Worm (Caenorhabditis elegans) whole organism, L4 larva: ENCODE measurements around the gene R02E12.12.

Experiments
- D1046.2 ChIP-seq: fragments of 200-800 bp; sonication (Bioruptor generic); IDR thresholded peaks from 2 replicates; pipeline ENCODE4 v1.3.6; 2022; ENCODE audit warnings: missing genetic modification characterization, missing compliant biosample characterization
- F37D6.2 ChIP-seq: sonication (generic microtip); optimal IDR thresholded peaks from 2 replicates; lab custom pipeline; 2016; ENCODE audit warnings: mild to moderate bottlenecking, missing genetic modification characterization, missing compliant biosample characterization
- F44E2.7 ChIP-seq: fragments of 200-800 bp; sonication (Bioruptor generic); IDR thresholded peaks from 2 replicates; pipeline ENCODE4 v2.1.2; 2022; ENCODE audit warnings: missing genetic modification characterization, missing compliant biosample characterization
- R02D3.7 ChIP-seq: fragments of 150-350 bp; sonication (generic microtip); optimal IDR thresholded peaks from 3 replicates; lab custom pipeline; 2014; ENCODE audit warnings: missing biosample characterization, missing genetic modification characterization
- T20F7.1 ChIP-seq: fragments of 200-800 bp; sonication (Bioruptor generic); optimal IDR thresholded peaks from 2 replicates; lab custom pipeline; 2018; ENCODE audit warnings: mild to moderate bottlenecking, missing genetic modification characterization, missing compliant biosample characterization
- T26A8.4 ChIP-seq: fragments of 200-800 bp; sonication (Bioruptor generic); IDR thresholded peaks from 2 replicates; pipeline ENCODE4 v1.3.6; 2022; ENCODE audit warnings: missing genetic modification characterization, missing compliant biosample characterization
- Y75B8A.6 ChIP-seq: fragments of 200-800 bp; sonication (Bioruptor generic); IDR thresholded peaks from 2 replicates; pipeline ENCODE4 v1.3.6; 2022; ENCODE audit warnings: missing genetic modification reagents, missing genetic modification characterization, missing compliant biosample characterization
- arid-1 ChIP-seq: fragments of 200-800 bp; sonication (Bioruptor generic); conservative IDR thresholded peaks from 2 replicates; pipeline ENCODE4 v1.3.6; 2022; ENCODE audit warnings: missing genetic modification reagents, missing genetic modification characterization, missing compliant biosample characterization
- ceh-28 ChIP-seq: fragments of 150-350 bp; optimal IDR thresholded peaks from 2 replicates; lab custom pipeline; 2014; ENCODE audit warnings: missing biosample characterization, missing genetic modification reagents, missing genetic modification characterization
- ceh-62 ChIP-seq: sonication (generic microtip); optimal IDR thresholded peaks from 2 replicates; lab custom pipeline; 2017; ENCODE audit warnings: missing biosample characterization, missing genetic modification characterization
- ces-1 ChIP-seq: fragments of 150-350 bp; sonication (generic microtip); optimal IDR thresholded peaks from 4 replicates; lab custom pipeline; 2014; ENCODE audit warnings: missing biosample characterization, missing genetic modification reagents, missing genetic modification characterization
- cey-2 ChIP-seq: sonication (generic microtip); optimal IDR thresholded peaks from 3 replicates; lab custom pipeline; 2017; ENCODE audit warnings: missing genetic modification characterization, mild to moderate bottlenecking, missing compliant biosample characterization, antibody characterized with exemption, borderline replicate concordance; ENCODE audit not compliant: insufficient read depth
- ctbp-1 ChIP-seq: fragments of 200-800 bp; sonication (Bioruptor generic); IDR thresholded peaks from 2 replicates; pipeline ENCODE4 v1.3.6; 2022; ENCODE audit warnings: missing genetic modification reagents, missing genetic modification characterization, missing compliant biosample characterization
- dve-1 ChIP-seq: sonication (generic microtip); optimal IDR thresholded peaks from 2 replicates; lab custom pipeline; 2017; ENCODE audit warnings: antibody characterized with exemption, mild to moderate bottlenecking, missing genetic modification characterization, missing compliant biosample characterization; ENCODE audit not compliant: insufficient read depth
- egl-43 ChIP-seq: fragments of 200-800 bp; sonication (Bioruptor generic); IDR thresholded peaks from 2 replicates; pipeline ENCODE4 v1.3.6; 2022; ENCODE audit warnings: missing genetic modification reagents, missing genetic modification characterization, missing compliant biosample characterization
- fkh-10 ChIP-seq: fragments of 150-350 bp; optimal IDR thresholded peaks from 2 replicates; lab custom pipeline; 2014; ENCODE audit warnings: missing biosample characterization, missing genetic modification reagents, missing genetic modification characterization
- gei-8 ChIP-seq: fragments of 200-800 bp; sonication (Bioruptor generic); optimal IDR thresholded peaks from 2 replicates; lab custom pipeline; 2018; ENCODE audit warnings: mild to moderate bottlenecking, missing genetic modification characterization, missing compliant biosample characterization
- hmg-1.1 ChIP-seq: fragments of 200-800 bp; sonication (Bioruptor generic); IDR thresholded peaks from 2 replicates; pipeline ENCODE4 v1.3.6; 2022; ENCODE audit warnings: missing genetic modification reagents, missing genetic modification characterization, missing compliant biosample characterization
- jun-1 ChIP-seq: fragments of 150-350 bp; optimal IDR thresholded peaks from 2 replicates; lab custom pipeline; 2014; ENCODE audit warnings: missing biosample characterization, missing genetic modification reagents, missing genetic modification characterization
- lin-1 ChIP-seq: fragments of 200-800 bp; sonication (Bioruptor generic); IDR thresholded peaks from 2 replicates; pipeline ENCODE4 v1.3.6; 2022; ENCODE audit warnings: missing genetic modification reagents, missing genetic modification characterization, missing compliant biosample characterization
- lin-13 ChIP-seq: fragments of 150-350 bp; optimal IDR thresholded peaks from 2 replicates; lab custom pipeline; 2014; ENCODE audit warnings: missing biosample characterization, missing genetic modification reagents, missing genetic modification characterization
- lin-15B ChIP-seq: fragments of 150-350 bp; sonication (generic microtip); optimal IDR thresholded peaks from 3 replicates; lab custom pipeline; 2014; ENCODE audit warnings: missing biosample characterization, missing genetic modification characterization
- lir-3 ChIP-seq: sonication (generic microtip); optimal IDR thresholded peaks from 2 replicates; lab custom pipeline; 2016; ENCODE audit warnings: mild to moderate bottlenecking, missing genetic modification characterization, missing compliant biosample characterization
- madf-5 ChIP-seq, 2 experiments: fragments of 200-800 bp; sonication (Bioruptor generic); IDR thresholded peaks; 2 replicates each; pipeline ENCODE4 v1.3.6; 2022; ENCODE audit warnings: missing compliant biosample characterization in 2 of 2, missing genetic modification characterization in 2 of 2
- madf-9 ChIP-seq: fragments of 200-800 bp; sonication (Bioruptor generic); conservative IDR thresholded peaks from 2 replicates; pipeline ENCODE4 v1.3.6; 2022; ENCODE audit warnings: missing genetic modification reagents, missing genetic modification characterization, missing compliant biosample characterization
- mdt-29 ChIP-seq: fragments of 200-800 bp; sonication (Bioruptor generic); IDR thresholded peaks from 2 replicates; pipeline ENCODE4 v1.3.6; 2022; ENCODE audit warnings: missing genetic modification reagents, missing genetic modification characterization, missing compliant biosample characterization
- mes-2 ChIP-seq: sonication (generic microtip); optimal IDR thresholded peaks from 2 replicates; lab custom pipeline; 2016; ENCODE audit warnings: missing genotype, mild to moderate bottlenecking, missing genetic modification characterization, missing compliant biosample characterization; ENCODE audit not compliant: poor library complexity, severe bottlenecking
- mxl-2 ChIP-seq: fragments of 200-800 bp; sonication (Bioruptor generic); conservative IDR thresholded peaks from 2 replicates; pipeline ENCODE4 v1.3.6; 2022; ENCODE audit warnings: missing genetic modification reagents, missing genetic modification characterization, missing compliant biosample characterization
- nhr-10 ChIP-seq: fragments of 150-350 bp; optimal IDR thresholded peaks from 2 replicates; lab custom pipeline; 2014; ENCODE audit warnings: missing biosample characterization, missing genetic modification characterization
- nhr-25 ChIP-seq: sonication (generic microtip); optimal IDR thresholded peaks from 2 replicates; lab custom pipeline; 2017; ENCODE audit warnings: missing genetic modification characterization, mild to moderate bottlenecking, missing compliant biosample characterization, antibody characterized with exemption, moderate library complexity, borderline replicate concordance; ENCODE audit not compliant: insufficient read depth
- nhr-28 ChIP-seq: fragments of 150-350 bp; optimal IDR thresholded peaks from 2 replicates; lab custom pipeline; 2014; ENCODE audit warnings: missing biosample characterization, missing genetic modification characterization
- nhr-6 ChIP-seq: fragments of 150-350 bp; optimal IDR thresholded peaks from 2 replicates; lab custom pipeline; 2014; ENCODE audit warnings: missing biosample characterization, missing genetic modification characterization
- nhr-76 ChIP-seq: fragments of 150-350 bp; optimal IDR thresholded peaks from 2 replicates; lab custom pipeline; 2014; ENCODE audit warnings: missing biosample characterization, missing genetic modification characterization
- nhr-77 ChIP-seq: fragments of 150-350 bp; optimal IDR thresholded peaks from 2 replicates; lab custom pipeline; 2014; ENCODE audit warnings: missing biosample characterization, missing genetic modification characterization
- pha-4 ChIP-seq, 2 experiments: fragments of 150-350 bp in 1 of 2; fragments of 200-800 bp in 1 of 2; sonication (Bioruptor generic) in 1 of 2; IDR thresholded peaks in 1 of 2; optimal IDR thresholded peaks in 1 of 2; 2 replicates each; pipeline versions ENCODE4 v1.3.6 to Lab custom; 2014 to 2022; ENCODE audit warnings: missing genetic modification characterization in 2 of 2, missing genetic modification reagents in 2 of 2, missing biosample characterization in 1 of 2, missing compliant biosample characterization in 1 of 2
- php-3 ChIP-seq: fragments of 200-800 bp; sonication (Bioruptor generic); IDR thresholded peaks from 2 replicates; pipeline ENCODE4 v1.3.6; 2022; ENCODE audit warnings: missing genetic modification reagents, missing genetic modification characterization, missing compliant biosample characterization
- pqm-1 ChIP-seq: sonication (generic microtip); optimal IDR thresholded peaks from 2 replicates; lab custom pipeline; 2017; ENCODE audit warnings: missing biosample characterization, missing genetic modification characterization
- spr-1 ChIP-seq: sonication (generic microtip); optimal IDR thresholded peaks from 2 replicates; lab custom pipeline; 2016; ENCODE audit warnings: mild to moderate bottlenecking, missing genetic modification characterization, missing compliant biosample characterization
- spr-3 ChIP-seq: fragments of 200-800 bp; sonication (Bioruptor generic); optimal IDR thresholded peaks from 2 replicates; lab custom pipeline; 2018; ENCODE audit warnings: mild to moderate bottlenecking, missing genetic modification characterization, missing compliant biosample characterization
- tra-1 ChIP-seq: fragments of 200-800 bp; sonication (Bioruptor generic); IDR thresholded peaks from 2 replicates; pipeline ENCODE4 v1.3.6; 2022; ENCODE audit warnings: missing genetic modification reagents, missing genetic modification characterization, missing compliant biosample characterization
- vab-7 ChIP-seq: fragments of 200-800 bp; sonication (Bioruptor generic); IDR thresholded peaks from 2 replicates; pipeline ENCODE4 v1.3.6; 2022; ENCODE audit warnings: missing genetic modification reagents, missing genetic modification characterization, missing compliant biosample characterization
- zfp-2 ChIP-seq: sonication (generic microtip); optimal IDR thresholded peaks from 2 replicates; lab custom pipeline; 2016; ENCODE audit warnings: mild to moderate bottlenecking, missing genetic modification characterization, missing compliant biosample characterization
- zip-11 ChIP-seq: fragments of 200-800 bp; sonication (Bioruptor generic); IDR thresholded peaks from 2 replicates; pipeline ENCODE4 v1.3.6; 2022; ENCODE audit warnings: missing genetic modification characterization, missing compliant biosample characterization
- ztf-11 ChIP-seq: fragments of 150-350 bp; optimal IDR thresholded peaks from 2 replicates; lab custom pipeline; 2014; ENCODE audit warnings: missing biosample characterization, missing genetic modification characterization

The R02E12.12 gene

ce11 chrX:3969353-3969752 is 34.0 kb upstream of the R02E12.12 start (continued):
- TF ChIP-seq mdt-29 (GFP tag; lab: Robert Waterston, UW) (peak; percentile 18; the same call in 1 of the 2 replicates), madf-5 (GFP tag; IDR thresholded peaks at IDR 0.05; lab: Robert Waterston, UW) (peak; percentile 66 to 71; a peak in 1 of 4 replicates), ces-1 (GFP tag; lab: Kevin White, UChicago) (no peak), lir-3 (tag; lab: Kevin White, UChicago) (no peak), arid-1 (GFP tag; lab: Robert Waterston, UW) (peak; percentile 59; the same call in 1 of the 2 replicates), ztf-11 (no peak), php-3 (GFP tag; lab: Robert Waterston, UW) (peak; percentile 61), pha-4 (GFP tag; IDR thresholded peaks at IDR 0.05; lab: Robert Waterston, UW) (peak; percentile 84), pha-4 (tag; optimal IDR thresholded peaks at IDR 0.05; lab: Kevin White, UChicago) (no peak), hmg-1.1 (GFP tag; lab: Robert Waterston, UW) (peak; percentile 15), nhr-28 (no peak), ctbp-1 (GFP tag; lab: Robert Waterston, UW) (peak; percentile 54; the same call in 1 of the 2 replicates), cey-2 (tag; lab: Kevin White, UChicago) (no peak), egl-43 (GFP tag; lab: Robert Waterston, UW) (peak; percentile 88), ceh-62 (tag; lab: Kevin White, UChicago) (no peak), nhr-10 (tag; lab: Kevin White, UChicago) (no peak), zfp-2 (tag; lab: Kevin White, UChicago) (no peak), spr-3 (GFP tag; lab: Kevin White, UChicago) (no peak), Y75B8A.6 (peak; percentile 81), T20F7.1 (no peak), nhr-25 (tag; lab: Kevin White, UChicago) (no peak), lin-13 (GFP tag; lab: Kevin White, UChicago) (peak; percentile 43), lin-1 (GFP tag; lab: Robert Waterston, UW) (peak; percentile 54; the same call in 1 of the 2 replicates), mes-2 (tag; lab: Kevin White, UChicago) (peak; percentile 72), fkh-10 (GFP tag; lab: Kevin White, UChicago) (no peak), mxl-2 (GFP tag; lab: Robert Waterston, UW) (0 out of 2 replicates have a peak, but pooled peaks have one; percentile 45), D1046.2 (GFP tag; lab: Robert Waterston, UW) (no peak), zip-11 (0 out of 2 replicates have a peak, but pooled peaks have one; percentile 14), lin-15B (tag; lab: Kevin White, UChicago) (no peak), pqm-1 (tag; lab: Kevin White, UChicago) (no peak), gei-8 (GFP tag; lab: Kevin White, UChicago) (no peak), vab-7 (peak; percentile 41; the same call in 1 of the 2 replicates), R02D3.7 (tag; lab: Kevin White, UChicago) (no peak), F44E2.7 (GFP tag; lab: Robert Waterston, UW) (peak; percentile 73; the same call in 1 of the 2 replicates), dve-1 (tag; lab: Kevin White, UChicago) (peak; percentile 54), madf-9 (GFP tag; lab: Robert Waterston, UW) (0 out of 2 replicates have a peak, but pooled peaks have one; percentile 8), F37D6.2 (no peak), ceh-28 (no peak), nhr-76 (tag; lab: Kevin White, UChicago) (no peak), spr-1 (tag; lab: Kevin White, UChicago) (no peak), tra-1 (peak; percentile 68), nhr-6 (tag; lab: Kevin White, UChicago) (no peak), jun-1 (tag; lab: Kevin White, UChicago) (no peak), nhr-77 (tag; lab: Kevin White, UChicago) (no peak), T26A8.4 (GFP tag; lab: Robert Waterston, UW) (peak; percentile 18)
